Worm (Caenorhabditis elegans): ENCODE results near the gene F29F11.20.

ce11 chrV:10682122-10682521 is 5.6 kb upstream of the F29F11.20 start, which contains the start of gene gsp-1:
- TF ChIP-seq mbf-1 (tag; optimal IDR thresholded peaks at IDR 0.05): no peak
- TF ChIP-seq sma-9 (GFP tag; optimal IDR thresholded peaks at IDR 0.05): no peak
- TF ChIP-seq sma-9 (tag; optimal IDR thresholded peaks at IDR 0.05): no peak
- no peak for TF ChIP-seq F13H6.1 (tag; optimal IDR thresholded peaks at IDR 0.05)
- TF ChIP-seq lin-39 (tag; optimal IDR thresholded peaks at IDR 0.05): no peak
- TF ChIP-seq egl-27 (tag; optimal IDR thresholded peaks at IDR 0.05): no peak
- TF ChIP-seq ztf-11 (tag; optimal IDR thresholded peaks at IDR 0.05): no peak
- TF ChIP-seq mdl-1 (tag; optimal IDR thresholded peaks at IDR 0.05): no peak
- no peak for TF ChIP-seq snpc-4 (tag; optimal IDR thresholded peaks at IDR 0.05)
